Fruit fly (Drosophila melanogaster): ENCODE results near the gene thoc7.

- TF ChIP-seq CG14711 (tag; optimal IDR thresholded peaks at IDR 0.05) (peak; percentile 83), CG33017 (tag; optimal IDR thresholded peaks at IDR 0.05) (no peak), CG1620 (GFP tag; optimal IDR thresholded peaks at IDR 0.05) (peak; percentile 54), bab1 (GFP tag; optimal IDR thresholded peaks at IDR 0.05) (peak; percentile 82), Clk (GFP tag; optimal IDR thresholded peaks at IDR 0.05) (peak; percentile 47), Hr96 (GFP tag; optimal IDR thresholded peaks at IDR 0.05) (no peak), pad (GFP tag; optimal IDR thresholded peaks at IDR 0.05) (peak; percentile 34), Crg-1 (GFP tag; optimal IDR thresholded peaks at IDR 0.05) (peak; percentile 68)
Measured at dm6 chr3L:246644-247199, 34.2 kb upstream of the thoc7 start.
